Fruit fly (Drosophila melanogaster): ENCODE results near the gene CG8664.

The CG8664 gene

DNA sequence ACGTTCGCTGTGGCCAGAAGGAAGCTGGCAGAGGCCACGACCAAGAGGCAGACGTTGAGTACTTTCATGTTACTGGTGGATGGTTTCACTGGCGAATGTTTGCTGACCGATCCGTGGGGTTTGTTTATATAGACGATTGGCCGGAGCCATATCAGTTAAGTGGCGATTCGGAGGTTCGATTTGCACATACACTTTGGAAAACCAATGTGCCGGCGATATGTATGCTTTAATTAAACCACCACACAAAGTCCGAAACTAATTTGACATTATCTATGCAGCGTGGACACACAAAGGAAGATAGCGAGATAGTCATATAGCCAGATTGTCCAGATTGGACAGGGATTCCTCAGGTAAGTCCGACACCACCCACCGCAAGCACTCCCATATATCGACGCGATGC lies at the start of gene CG8664:
CG8664 (minus strand) TSS at position 101 of the 400 bp plus-strand sequence.
- TF ChIP-seq CG14655 (GFP tag; optimal IDR thresholded peaks at IDR 0.05) (no peak), CG4496 (GFP tag; IDR thresholded peaks at IDR 0.05) (no peak), CG17806 (tag; optimal IDR thresholded peaks at IDR 0.05) (no peak), EcR (GFP tag; optimal IDR thresholded peaks at IDR 0.05) (no peak), CG9948 (tag; optimal IDR thresholded peaks at IDR 0.05) (no peak), D1 (tag; optimal IDR thresholded peaks at IDR 0.05) (no peak), CG8301 (tag; optimal IDR thresholded peaks at IDR 0.05) (no peak), rn (GFP tag; IDR thresholded peaks at IDR 0.05) (no peak), CG10348 (GFP tag; IDR thresholded peaks at IDR 0.05) (no peak)

DNA sequence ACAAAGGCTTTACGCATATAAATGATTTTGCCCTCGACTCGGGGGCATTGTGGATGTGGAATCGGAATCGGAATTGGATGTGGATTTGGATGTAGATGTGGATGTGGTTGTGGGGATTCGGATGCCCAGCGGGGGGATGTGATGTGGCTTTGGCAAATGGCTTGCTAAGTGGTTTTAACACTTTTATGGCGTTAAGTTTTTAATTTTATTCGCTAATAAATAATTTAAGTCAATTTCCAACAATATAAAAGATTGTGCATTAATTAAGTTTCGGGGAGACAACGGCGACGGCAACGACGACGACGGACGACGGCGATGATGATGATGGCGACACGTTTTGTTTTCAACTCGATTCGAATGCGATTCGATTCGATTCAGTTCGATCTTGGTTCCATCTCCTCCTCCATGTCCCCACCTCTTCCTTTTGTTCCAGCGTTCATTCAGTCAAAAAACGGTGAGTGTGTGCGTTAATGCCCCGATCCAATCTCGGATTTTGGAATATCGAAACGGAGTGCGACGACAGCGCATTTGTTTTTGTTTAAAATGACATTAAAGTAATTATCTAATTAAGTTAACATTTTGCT lies 48.2 kb upstream of the CG8664 start:
- TF ChIP-seq CG13204 (GFP tag; optimal IDR thresholded peaks at IDR 0.05) (no peak), CG8159 (tag; optimal IDR thresholded peaks at IDR 0.05) (no peak), CG9948 (tag; optimal IDR thresholded peaks at IDR 0.05) (no peak), Pif1A (GFP tag; optimal IDR thresholded peaks at IDR 0.05) (no peak), gl (tag; optimal IDR thresholded peaks at IDR 0.05) (no peak), rn (GFP tag; IDR thresholded peaks at IDR 0.05) (no peak), CG4496 (GFP tag; IDR thresholded peaks at IDR 0.05) (no peak), CG17806 (tag; optimal IDR thresholded peaks at IDR 0.05) (no peak), D1 (tag; optimal IDR thresholded peaks at IDR 0.05) (no peak), fd96Ca (GFP tag; IDR thresholded peaks at IDR 0.05) (no peak), Snoo (tag; optimal IDR thresholded peaks at IDR 0.05) (no peak), CG15710 (tag; optimal IDR thresholded peaks at IDR 0.05) (no peak), EcR (GFP tag; optimal IDR thresholded peaks at IDR 0.05) (no peak), Pif1B (GFP tag; optimal IDR thresholded peaks at IDR 0.05) (no peak), CG34367 (tag; optimal IDR thresholded peaks at IDR 0.05) (no peak), CG8301 (tag; optimal IDR thresholded peaks at IDR 0.05) (no peak), CG10348 (GFP tag; IDR thresholded peaks at IDR 0.05) (no peak)

DNA sequence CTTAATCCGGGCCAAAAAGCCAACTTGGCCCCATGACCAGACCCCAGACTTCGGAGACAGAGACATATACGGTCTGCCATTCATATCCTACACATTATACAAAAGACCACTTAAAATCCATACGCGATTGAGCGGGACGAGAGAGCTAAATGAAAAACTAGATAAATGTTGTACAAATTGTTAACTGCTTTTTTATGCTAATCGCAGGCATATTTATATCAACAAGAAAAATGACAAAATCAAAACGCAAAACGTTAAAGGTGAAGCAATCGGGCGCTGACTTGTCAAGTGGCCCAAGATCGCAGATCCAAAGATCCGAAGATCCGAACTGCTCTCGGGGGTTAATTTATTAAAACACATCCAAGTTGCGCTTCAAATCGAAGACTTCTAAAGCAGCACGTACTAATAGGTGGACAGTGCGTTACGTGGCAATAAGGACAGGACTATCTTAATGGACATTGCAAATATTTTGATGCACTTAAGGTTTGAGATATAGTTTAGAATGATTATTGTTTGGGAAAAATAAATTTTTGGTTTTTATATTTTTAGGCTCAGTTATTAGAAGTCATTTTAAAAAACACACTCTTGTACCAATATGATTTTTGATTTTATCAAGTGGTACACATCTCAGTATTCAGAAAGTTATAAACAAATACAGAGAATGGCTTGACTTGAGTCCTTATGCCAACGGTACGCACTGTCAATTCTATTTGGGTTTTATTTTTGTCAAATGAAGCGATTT lies 47.6 kb upstream of the CG8664 start:
- no peak for TF ChIP-seq Snoo (tag; optimal IDR thresholded peaks at IDR 0.05)
- no peak for TF ChIP-seq CG14655 (GFP tag; optimal IDR thresholded peaks at IDR 0.05)
- TF ChIP-seq CG4496 (GFP tag; IDR thresholded peaks at IDR 0.05), result no peak
- no peak for TF ChIP-seq gl (tag; optimal IDR thresholded peaks at IDR 0.05)
- TF ChIP-seq rn (GFP tag; IDR thresholded peaks at IDR 0.05), result no peak
- no peak for TF ChIP-seq CG12605 (GFP tag; IDR thresholded peaks at IDR 0.05)
- TF ChIP-seq CG8301 (tag; optimal IDR thresholded peaks at IDR 0.05), result no peak
- peak; percentile 46 for TF ChIP-seq CG8159 (tag; optimal IDR thresholded peaks at IDR 0.05)
- no peak for TF ChIP-seq CG13204 (GFP tag; optimal IDR thresholded peaks at IDR 0.05)
- no peak for TF ChIP-seq D1 (tag; optimal IDR thresholded peaks at IDR 0.05)
- TF ChIP-seq CG9948 (tag; optimal IDR thresholded peaks at IDR 0.05), result peak; percentile 42
- TF ChIP-seq CG17806 (tag; optimal IDR thresholded peaks at IDR 0.05), result peak; percentile 30
- no peak for TF ChIP-seq CG32121 (GFP tag; IDR thresholded peaks at IDR 0.05)
- no peak for TF ChIP-seq CG10348 (GFP tag; IDR thresholded peaks at IDR 0.05)
- TF ChIP-seq CG15710 (tag; optimal IDR thresholded peaks at IDR 0.05), result peak; percentile 33
- TF ChIP-seq fd96Ca (GFP tag; IDR thresholded peaks at IDR 0.05), result no peak
- TF ChIP-seq Pif1B (GFP tag; optimal IDR thresholded peaks at IDR 0.05), result no peak
- TF ChIP-seq Ets98B (GFP tag; IDR thresholded peaks at IDR 0.05), result no peak
- TF ChIP-seq EcR (GFP tag; optimal IDR thresholded peaks at IDR 0.05), result peak; percentile 31
- TF ChIP-seq CG34367 (tag; optimal IDR thresholded peaks at IDR 0.05), result peak; percentile 27
- no peak for TF ChIP-seq Pif1A (GFP tag; optimal IDR thresholded peaks at IDR 0.05)

DNA sequence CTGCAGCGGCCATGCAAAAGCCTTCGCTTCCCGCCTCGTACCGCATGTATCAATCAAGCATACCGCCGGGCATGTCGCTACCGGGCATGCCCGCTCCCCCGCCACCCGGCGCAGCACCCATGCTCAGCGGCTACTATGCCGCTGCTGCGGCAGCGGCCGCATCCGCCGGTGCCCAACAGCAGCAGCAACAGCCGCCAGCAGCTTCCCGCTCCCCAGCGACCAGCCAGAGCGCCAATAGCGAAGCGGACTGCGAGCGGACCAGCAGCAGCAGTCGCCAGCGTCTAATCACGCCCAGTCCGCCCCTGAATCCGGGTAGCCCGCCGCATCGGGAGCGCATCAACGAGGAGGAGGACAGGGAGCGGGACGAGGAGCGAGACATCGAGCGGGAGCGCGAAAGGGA lies 40.3 kb upstream of the CG8664 start:
- TF ChIP-seq Ets98B (GFP tag; IDR thresholded peaks at IDR 0.05) (no peak), CG13204 (GFP tag; optimal IDR thresholded peaks at IDR 0.05) (no peak), CG9948 (tag; optimal IDR thresholded peaks at IDR 0.05) (no peak), D1 (tag; optimal IDR thresholded peaks at IDR 0.05) (no peak), CG10348 (GFP tag; IDR thresholded peaks at IDR 0.05) (no peak), fd96Ca (GFP tag; IDR thresholded peaks at IDR 0.05) (no peak), Pif1A (GFP tag; optimal IDR thresholded peaks at IDR 0.05) (no peak), rn (GFP tag; IDR thresholded peaks at IDR 0.05) (no peak), CG15710 (tag; optimal IDR thresholded peaks at IDR 0.05) (no peak), Snoo (tag; optimal IDR thresholded peaks at IDR 0.05) (no peak), CG17806 (tag; optimal IDR thresholded peaks at IDR 0.05) (no peak), CG32121 (GFP tag; IDR thresholded peaks at IDR 0.05) (no peak), CG8159 (tag; optimal IDR thresholded peaks at IDR 0.05) (no peak), EcR (GFP tag; optimal IDR thresholded peaks at IDR 0.05) (no peak), CG4496 (GFP tag; IDR thresholded peaks at IDR 0.05) (no peak), CG12605 (GFP tag; IDR thresholded peaks at IDR 0.05) (no peak), CG34367 (tag; optimal IDR thresholded peaks at IDR 0.05) (no peak)

DNA sequence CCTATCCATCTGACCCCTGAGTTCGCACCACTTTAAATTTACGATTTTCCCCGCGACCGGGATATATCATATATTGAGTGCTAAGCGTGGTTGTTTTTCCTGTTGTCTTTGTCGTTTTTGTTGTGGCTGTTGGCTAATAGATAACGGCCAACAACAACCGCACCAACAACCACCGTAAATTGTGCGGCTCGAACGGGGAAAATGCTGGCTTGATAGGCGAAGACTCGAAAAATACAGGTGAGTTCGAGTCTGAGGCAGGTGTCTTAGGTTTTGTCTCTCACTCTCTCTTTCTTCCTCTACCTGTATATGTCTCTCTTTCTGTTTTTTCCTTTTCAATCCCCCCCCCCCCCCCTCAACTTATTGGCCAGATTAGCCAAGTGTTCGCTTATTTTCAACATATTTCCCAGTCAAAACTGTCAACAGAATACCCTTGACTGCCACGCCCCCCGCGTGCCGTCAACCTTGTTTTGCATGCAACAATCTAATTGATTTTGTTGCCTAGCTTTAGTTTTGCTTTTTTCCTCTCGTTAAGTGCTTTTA lies 34.3 kb upstream of the CG8664 start:
- TF ChIP-seq fd96Ca (GFP tag; IDR thresholded peaks at IDR 0.05) (no peak), gl (tag; optimal IDR thresholded peaks at IDR 0.05) (no peak), D1 (tag; optimal IDR thresholded peaks at IDR 0.05) (no peak), CG17806 (tag; optimal IDR thresholded peaks at IDR 0.05) (no peak), CG8301 (tag; optimal IDR thresholded peaks at IDR 0.05) (no peak), CG14655 (GFP tag; optimal IDR thresholded peaks at IDR 0.05) (no peak), CG10348 (GFP tag; IDR thresholded peaks at IDR 0.05) (no peak), Ets98B (GFP tag; IDR thresholded peaks at IDR 0.05) (no peak), Pif1B (GFP tag; optimal IDR thresholded peaks at IDR 0.05) (no peak), EcR (GFP tag; optimal IDR thresholded peaks at IDR 0.05) (no peak), CG15710 (tag; optimal IDR thresholded peaks at IDR 0.05) (no peak), CG32121 (GFP tag; IDR thresholded peaks at IDR 0.05) (no peak), rn (GFP tag; IDR thresholded peaks at IDR 0.05) (no peak), CG4496 (GFP tag; IDR thresholded peaks at IDR 0.05) (no peak), CG13204 (GFP tag; optimal IDR thresholded peaks at IDR 0.05) (no peak), CG9948 (tag; optimal IDR thresholded peaks at IDR 0.05) (no peak), Pif1A (GFP tag; optimal IDR thresholded peaks at IDR 0.05) (no peak), CG34367 (tag; optimal IDR thresholded peaks at IDR 0.05) (no peak), Snoo (tag; optimal IDR thresholded peaks at IDR 0.05) (no peak)

Data from whole organism, pupa.